Worm (Caenorhabditis elegans) whole organism, late embryonic: ENCODE data around the gene prp-40.

Experiments used
- C08G9.2 ChIP-seq: sonication (generic microtip); optimal IDR thresholded peaks from 2 replicates; lab custom pipeline; 2016; ENCODE audit warnings: mild to moderate bottlenecking, missing genetic modification characterization, moderate library complexity, missing compliant biosample characterization
- C38D4.7 ChIP-seq: fragments of 200-800 bp; sonication (Bioruptor generic); optimal IDR thresholded peaks from 2 replicates; lab custom pipeline; 2018; ENCODE audit warnings: mild to moderate bottlenecking, missing genetic modification characterization, moderate library complexity, missing compliant biosample characterization
- F13H6.1 ChIP-seq: sonication (generic microtip); optimal IDR thresholded peaks from 2 replicates; lab custom pipeline; 2016; ENCODE audit warnings: missing genetic modification characterization, missing compliant biosample characterization
- K02D7.2 ChIP-seq: sonication (generic microtip); optimal IDR thresholded peaks from 2 replicates; lab custom pipeline; 2017; ENCODE audit warnings: mild to moderate bottlenecking, missing genetic modification characterization, missing compliant biosample characterization
- K09A11.1 ChIP-seq: sonication (generic microtip); optimal IDR thresholded peaks from 2 replicates; lab custom pipeline; 2017; ENCODE audit warnings: antibody characterized with exemption, mild to moderate bottlenecking, missing genetic modification characterization, missing compliant biosample characterization; ENCODE audit not compliant: insufficient read depth
- ahr-1 ChIP-seq: sonication (generic microtip); optimal IDR thresholded peaks from 2 replicates; lab custom pipeline; 2016; ENCODE audit warnings: missing genetic modification characterization, missing compliant biosample characterization
- ceh-2 ChIP-seq: sonication (generic microtip); optimal IDR thresholded peaks from 2 replicates; lab custom pipeline; 2016; ENCODE audit warnings: missing genotype, missing genetic modification characterization, missing compliant biosample characterization
- ceh-22 ChIP-seq: sonication (generic microtip); optimal IDR thresholded peaks from 2 replicates; lab custom pipeline; 2017; ENCODE audit warnings: missing biosample characterization, missing genetic modification characterization
- ceh-24 ChIP-seq: sonication (generic microtip); optimal IDR thresholded peaks from 2 replicates; lab custom pipeline; 2016; ENCODE audit warnings: mild to moderate bottlenecking, missing genetic modification characterization, missing compliant biosample characterization
- ceh-31 ChIP-seq: sonication (generic microtip); optimal IDR thresholded peaks from 2 replicates; lab custom pipeline; 2016; ENCODE audit warnings: missing genetic modification characterization, missing compliant biosample characterization
- ceh-34 ChIP-seq: sonication (generic microtip); optimal IDR thresholded peaks from 2 replicates; lab custom pipeline; 2016; ENCODE audit warnings: mild to moderate bottlenecking, missing genetic modification characterization, missing compliant biosample characterization
- ceh-6 ChIP-seq: fragments of 200-800 bp; sonication (Bioruptor generic); optimal IDR thresholded peaks from 2 replicates; lab custom pipeline; 2018; ENCODE audit warnings: mild to moderate bottlenecking, missing genetic modification characterization, missing compliant biosample characterization
- che-1 ChIP-seq: sonication (generic microtip); optimal IDR thresholded peaks from 2 replicates; lab custom pipeline; 2016; ENCODE audit warnings: mild to moderate bottlenecking, missing genetic modification characterization, missing compliant biosample characterization
- dmd-4 ChIP-seq: sonication (generic microtip); optimal IDR thresholded peaks from 2 replicates; lab custom pipeline; 2016; ENCODE audit warnings: borderline replicate concordance, missing genetic modification characterization, missing compliant biosample characterization
- dve-1 ChIP-seq: sonication (generic microtip); optimal IDR thresholded peaks from 2 replicates; lab custom pipeline; 2017; ENCODE audit warnings: antibody characterized with exemption, mild to moderate bottlenecking, missing genetic modification characterization, missing compliant biosample characterization
- elt-2 ChIP-seq: sonication (generic microtip); optimal IDR thresholded peaks from 2 replicates; lab custom pipeline; 2016; ENCODE audit warnings: missing genetic modification reagents, missing genetic modification characterization, missing compliant biosample characterization
- elt-4 ChIP-seq: sonication (generic microtip); optimal IDR thresholded peaks from 2 replicates; lab custom pipeline; 2016; ENCODE audit warnings: missing genetic modification characterization, missing compliant biosample characterization
- fax-1 ChIP-seq: sonication (generic microtip); optimal IDR thresholded peaks from 2 replicates; lab custom pipeline; 2016; ENCODE audit warnings: missing genotype, missing genetic modification characterization, missing compliant biosample characterization
- fkh-10 ChIP-seq: fragments of 150-350 bp; optimal IDR thresholded peaks from 2 replicates; lab custom pipeline; 2014; ENCODE audit warnings: missing biosample characterization, missing genetic modification reagents, missing genetic modification characterization
- fkh-6 ChIP-seq: sonication (generic microtip); optimal IDR thresholded peaks from 2 replicates; lab custom pipeline; 2016; ENCODE audit warnings: missing genetic modification characterization, missing compliant biosample characterization
- gmeb-2 ChIP-seq: sonication (generic microtip); optimal IDR thresholded peaks from 2 replicates; lab custom pipeline; 2016; ENCODE audit warnings: missing genetic modification characterization, inconsistent platforms, missing compliant biosample characterization
- hlh-15 ChIP-seq: sonication (generic microtip); optimal IDR thresholded peaks from 2 replicates; lab custom pipeline; 2016; ENCODE audit warnings: missing genetic modification characterization, missing compliant biosample characterization
- hlh-6 ChIP-seq: sonication (generic microtip); optimal IDR thresholded peaks from 2 replicates; lab custom pipeline; 2016; ENCODE audit warnings: missing genotype, missing genetic modification characterization, missing compliant biosample characterization
- hlh-8 ChIP-seq: sonication (generic microtip); optimal IDR thresholded peaks from 2 replicates; lab custom pipeline; 2016; ENCODE audit warnings: missing genotype, missing genetic modification characterization, missing compliant biosample characterization
- lin-11 ChIP-seq: fragments of 200-800 bp; sonication (Bioruptor generic); optimal IDR thresholded peaks from 2 replicates; lab custom pipeline; 2018; ENCODE audit warnings: mild to moderate bottlenecking, missing genetic modification characterization, missing compliant biosample characterization
- nfya-1 ChIP-seq: sonication (generic microtip); optimal IDR thresholded peaks from 2 replicates; lab custom pipeline; 2017; ENCODE audit warnings: missing genetic modification characterization, mild to moderate bottlenecking, missing compliant biosample characterization, antibody characterized with exemption, moderate library complexity
- npax-4 ChIP-seq: sonication (generic microtip); optimal IDR thresholded peaks from 2 replicates; lab custom pipeline; 2016; ENCODE audit warnings: missing genetic modification characterization, missing compliant biosample characterization
- pha-2 ChIP-seq: sonication (generic microtip); optimal IDR thresholded peaks from 2 replicates; lab custom pipeline; 2017; ENCODE audit warnings: mild to moderate bottlenecking, missing genetic modification characterization, missing compliant biosample characterization
- pha-4 ChIP-seq: fragments of 150-350 bp; optimal IDR thresholded peaks from 2 replicates; lab custom pipeline; 2018; ENCODE audit warnings: missing biosample characterization, missing genetic modification reagents, missing genetic modification characterization
- pros-1 ChIP-seq: fragments of 150-350 bp; optimal IDR thresholded peaks from 2 replicates; lab custom pipeline; 2014; ENCODE audit warnings: missing biosample characterization, missing genetic modification reagents, missing genetic modification characterization
- sox-2 ChIP-seq: fragments of 200-800 bp; sonication (Bioruptor generic); IDR thresholded peaks from 2 replicates; pipeline ENCODE4 v1.3.6; 2022; ENCODE audit warnings: missing genetic modification reagents, missing genetic modification characterization, missing compliant biosample characterization
- syd-9 ChIP-seq: sonication (generic microtip); optimal IDR thresholded peaks from 2 replicates; lab custom pipeline; 2016; ENCODE audit warnings: mild to moderate bottlenecking, missing genetic modification characterization, moderate library complexity, missing compliant biosample characterization
- tbx-7 ChIP-seq: sonication (generic microtip); optimal IDR thresholded peaks from 2 replicates; lab custom pipeline; 2016; ENCODE audit warnings: missing genotype, missing genetic modification characterization, missing compliant biosample characterization
- ttx-3 ChIP-seq: sonication (generic microtip); optimal IDR thresholded peaks from 2 replicates; lab custom pipeline; 2016; ENCODE audit warnings: missing genetic modification reagents, missing genetic modification characterization, missing compliant biosample characterization
- unc-55 ChIP-seq: sonication (generic microtip); optimal IDR thresholded peaks from 2 replicates; lab custom pipeline; 2017; ENCODE audit warnings: missing biosample characterization, missing genetic modification reagents, missing genetic modification characterization
- unc-86 ChIP-seq: sonication (generic microtip); optimal IDR thresholded peaks from 2 replicates; lab custom pipeline; 2016; ENCODE audit warnings: missing genetic modification characterization, missing compliant biosample characterization
- zip-5 ChIP-seq: sonication (generic microtip); optimal IDR thresholded peaks from 2 replicates; lab custom pipeline; 2016; ENCODE audit warnings: missing genetic modification characterization, missing compliant biosample characterization

The prp-40 gene

DNA sequence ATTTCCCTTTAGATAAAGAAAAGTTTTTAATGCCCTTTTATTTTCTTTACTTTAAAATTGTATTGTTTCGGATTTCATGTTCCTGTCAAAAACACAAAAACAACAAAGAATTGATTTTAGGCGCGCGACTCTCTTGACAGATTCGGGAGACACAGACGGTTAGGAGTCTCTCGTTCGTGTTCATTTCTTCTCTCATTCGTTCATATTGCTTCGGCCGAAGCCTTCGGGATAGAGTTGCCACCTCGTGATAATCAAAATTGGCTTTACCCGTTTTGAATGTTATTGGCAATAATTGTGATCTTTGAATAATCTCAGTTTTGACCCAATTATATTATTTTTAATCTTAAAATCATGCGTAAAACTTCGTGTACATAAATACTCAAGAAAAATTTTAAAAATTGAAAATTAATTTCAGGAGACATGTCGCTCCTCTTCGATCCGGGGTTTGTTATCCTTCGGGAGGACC, 10.8 kb upstream of the prp-40 start, which contains the start of gene F55H2.5:
TSS of gene F55H2.5 (plus strand) at position 416 of the 466 bp plus-strand sequence.
- TF ChIP-seq gmeb-2 (tag; lab: Kevin White, UChicago) (no peak), sox-2 (GFP tag; lab: Robert Waterston, UW) (no peak)

DNA sequence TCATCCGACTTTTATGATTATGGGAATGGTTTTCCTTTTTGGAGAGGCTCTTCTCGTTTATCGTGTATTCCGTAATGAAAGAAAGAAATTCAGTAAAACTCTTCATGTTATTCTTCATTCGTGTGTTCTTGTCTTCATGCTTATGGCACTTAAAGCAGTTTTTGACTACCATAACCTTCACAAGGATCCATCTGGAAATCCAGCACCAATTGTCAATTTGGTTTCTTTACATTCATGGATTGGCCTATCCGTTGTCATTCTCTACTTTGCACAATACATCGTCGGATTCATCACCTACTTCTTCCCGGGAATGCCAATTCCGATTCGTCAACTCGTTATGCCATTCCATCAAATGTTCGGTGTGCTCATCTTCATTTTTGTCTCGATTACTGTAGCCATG, 10.2 kb upstream of the prp-40 start:
- TF ChIP-seq pha-4 (tag; lab: Kevin White, UChicago), result no peak
- no peak for TF ChIP-seq nfya-1 (tag; lab: Kevin White, UChicago)
- no peak for TF ChIP-seq unc-86 (tag; lab: Kevin White, UChicago)
- TF ChIP-seq K09A11.1 (tag; lab: Kevin White, UChicago), result no peak
- no peak for TF ChIP-seq ceh-22 (tag; lab: Kevin White, UChicago)
- TF ChIP-seq fax-1 (tag; lab: Kevin White, UChicago), result no peak
- no peak for TF ChIP-seq elt-2

ce11 chrIII:9513006-9513405, 8.9 kb upstream of the prp-40 start:
- TF ChIP-seq hlh-8 (tag; lab: Kevin White, UChicago) (no peak), syd-9 (tag; lab: Kevin White, UChicago) (no peak), ceh-22 (tag; lab: Kevin White, UChicago) (no peak), K02D7.2 (tag; lab: Kevin White, UChicago) (no peak), pha-2 (tag; lab: Kevin White, UChicago) (no peak), ahr-1 (no peak), hlh-15 (tag; lab: Kevin White, UChicago) (no peak), hlh-6 (tag; lab: Kevin White, UChicago) (no peak), C38D4.7 (no peak), tbx-7 (tag; lab: Kevin White, UChicago) (no peak), ceh-31 (no peak), fkh-6 (tag; lab: Kevin White, UChicago) (no peak), ceh-6 (no peak), C08G9.2 (tag; lab: Kevin White, UChicago) (no peak)

DNA sequence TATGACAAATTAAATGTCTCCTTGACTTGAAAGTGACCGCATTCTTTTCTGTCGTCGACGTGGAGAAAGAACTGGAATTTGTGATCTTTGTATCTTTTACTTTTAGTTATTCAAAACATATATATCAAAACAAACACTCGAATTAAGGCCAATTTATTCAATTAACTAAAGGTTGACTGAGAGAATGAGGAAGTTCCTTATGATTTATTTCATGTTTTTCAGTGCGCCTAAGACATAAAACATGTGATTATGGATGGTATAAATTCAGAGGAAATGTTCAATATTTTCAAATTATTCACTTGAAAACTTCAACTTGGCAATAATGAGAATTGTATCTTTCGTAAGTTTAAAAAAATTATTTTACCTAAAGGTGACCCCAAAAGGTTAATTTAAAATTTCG, 8.3 kb upstream of the prp-40 start, which contains the start of gene F55H2.8:
TSS of gene F55H2.8 (plus strand) at position 301 of the 400 bp plus-strand sequence.
- TF ChIP-seq ceh-34 (no peak), ceh-24 (tag; lab: Kevin White, UChicago) (no peak)
- TF ChIP-seq, all 69 proteins: peak for 0

DNA sequence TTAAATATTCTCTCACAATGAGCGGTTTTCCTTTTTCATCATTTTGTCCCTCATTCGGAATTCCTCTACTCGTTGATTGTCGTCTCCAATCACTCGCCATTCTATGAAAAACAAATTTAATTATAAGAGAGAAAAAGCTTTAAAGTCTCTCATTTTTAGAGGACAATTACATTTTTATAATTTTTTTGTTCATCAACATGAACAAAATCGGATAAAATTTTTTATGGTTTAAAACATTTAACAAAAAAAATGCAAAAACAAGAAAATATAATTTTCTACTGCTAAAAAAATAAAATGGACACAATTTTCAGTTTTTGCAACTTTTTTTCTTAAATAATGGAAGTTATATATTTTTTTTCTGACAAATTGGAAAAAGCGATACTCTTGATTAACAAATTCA, 5.7 kb upstream of the prp-40 start, which contains the start of gene F55H2.7:
TSS of gene F55H2.7 (minus strand) at position 101 of the 400 bp plus-strand sequence.
- TF ChIP-seq ceh-2 (no peak), npax-4 (tag; lab: Kevin White, UChicago) (no peak), hlh-15 (tag; lab: Kevin White, UChicago) (no peak), dve-1 (tag; lab: Kevin White, UChicago) (no peak), unc-55 (no peak), ttx-3 (no peak), elt-4 (tag; lab: Kevin White, UChicago) (no peak), fkh-10 (GFP tag; lab: Kevin White, UChicago) (no peak), zip-5 (tag; lab: Kevin White, UChicago) (no peak), che-1 (tag; lab: Kevin White, UChicago) (no peak), fkh-6 (tag; lab: Kevin White, UChicago) (no peak), lin-11 (no peak), elt-2 (no peak), F13H6.1 (no peak), ahr-1 (no peak), pros-1 (tag; lab: Kevin White, UChicago) (no peak), dmd-4 (tag; lab: Kevin White, UChicago) (no peak), unc-86 (tag; lab: Kevin White, UChicago) (no peak)
